Fruit fly (Drosophila melanogaster) S2 (cell line): Measurements from ENCODE around the gene CG3679.

ENCODE experiments used
- CG8478 ChIP-seq: fragments of >200 bp; optimal IDR thresholded peaks from 2 replicates; lab custom pipeline; 2018
- CTCF ChIP-seq, 2 experiments: fragments of >200 bp; optimal IDR thresholded peaks; 2 replicates each; lab custom pipeline; 2018

The CG3679 gene

DNA sequence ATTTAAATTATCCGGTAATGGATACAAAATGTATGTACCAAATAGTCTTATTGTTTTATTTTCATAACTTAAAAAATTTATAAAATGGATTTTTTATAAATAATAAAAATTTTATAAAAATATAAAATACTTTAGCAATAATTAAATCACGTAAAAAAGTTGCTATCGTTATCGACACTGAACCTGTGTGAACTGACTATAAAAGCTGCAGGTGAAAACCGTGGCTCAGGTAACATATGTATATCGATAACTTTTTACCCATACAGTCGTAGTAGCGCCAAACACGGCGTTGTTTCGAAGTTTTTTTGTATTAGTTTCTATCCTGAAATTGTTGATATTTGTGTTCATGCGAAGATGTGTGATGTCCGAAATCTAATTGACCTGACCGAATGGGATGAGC lies at the start of gene CG3679:
Gene CG3679 (plus strand): TSS at position 235 of the 400 bp plus-strand sequence.
- no peak for TF ChIP-seq CG8478 (lab: Kevin White, UChicago)
- no peak for TF ChIP-seq CTCF (optimal IDR thresholded peaks at IDR 0.05; lab: Kevin White, UChicago)

DNA sequence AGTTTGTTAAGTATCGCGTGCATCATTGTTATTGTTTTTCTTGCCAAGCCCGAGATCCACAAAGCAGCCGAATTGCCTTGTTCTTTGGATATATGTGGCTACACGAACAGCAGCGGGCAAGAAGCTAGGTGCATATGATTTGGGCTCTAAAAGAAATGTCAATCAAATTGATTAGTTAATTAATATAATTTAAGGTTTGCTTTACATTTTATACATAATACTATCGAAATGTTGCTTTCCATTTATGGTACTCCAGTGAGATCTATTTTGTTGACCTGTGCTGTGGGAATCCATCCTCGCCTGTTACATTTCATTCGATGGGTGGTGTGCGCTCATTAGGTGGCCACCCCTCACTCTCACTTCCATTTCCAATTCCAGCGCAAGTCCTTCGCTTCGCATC lies 40.3 kb upstream of the CG3679 start:
- TF ChIP-seq CG8478 (lab: Kevin White, UChicago): no peak
- TF ChIP-seq CTCF (optimal IDR thresholded peaks at IDR 0.05; lab: Kevin White, UChicago): no peak

DNA sequence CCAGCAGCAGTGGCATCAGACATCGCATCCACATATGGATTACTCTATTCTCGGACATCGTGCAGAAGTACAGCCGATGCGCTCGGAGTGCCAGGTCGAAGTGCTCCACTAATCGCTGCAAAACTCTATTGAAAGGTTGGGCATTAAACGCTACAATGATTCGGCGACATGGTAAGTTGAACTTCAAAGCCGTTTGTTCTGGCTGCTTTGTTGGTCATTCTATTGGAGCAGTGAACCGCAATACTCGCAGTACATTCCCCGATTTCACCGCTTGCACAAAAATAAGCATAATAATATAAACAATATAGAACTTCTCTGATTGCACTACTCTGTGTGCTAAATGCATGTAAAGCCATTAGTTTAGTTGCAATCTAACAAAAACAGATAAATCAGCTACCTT lies 37.2 kb upstream of the CG3679 start, which contains the start of gene CG12507:
Gene CG12507 (minus strand): TSS at position 101 of the 400 bp plus-strand sequence.
- TF ChIP-seq CTCF (optimal IDR thresholded peaks at IDR 0.05; lab: Kevin White, UChicago): no peak
- no peak for TF ChIP-seq CG8478 (lab: Kevin White, UChicago)

DNA sequence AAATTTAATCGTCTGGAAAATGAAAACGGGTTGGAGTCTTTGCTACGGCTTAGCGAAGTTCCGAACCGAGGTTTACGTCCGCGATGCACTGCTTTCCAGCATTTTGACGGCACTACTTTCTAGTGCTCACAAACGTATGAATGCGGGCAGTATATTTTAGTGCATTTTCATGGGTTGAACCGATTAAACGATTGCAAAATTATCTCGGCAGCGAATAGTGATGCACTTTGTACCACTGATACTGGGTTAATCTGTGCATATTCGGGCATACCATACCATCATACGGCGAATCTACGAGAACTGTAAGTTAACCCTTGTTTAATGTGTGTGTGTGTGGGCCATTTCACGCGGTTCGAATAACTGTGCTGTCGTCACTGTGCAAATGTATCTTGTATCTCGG lies 32.9 kb upstream of the CG3679 start, which contains the start of gene Mfe2:
Gene Mfe2 (plus strand): TSS at position 157 of the 400 bp plus-strand sequence.
- no peak for TF ChIP-seq CG8478 (lab: Kevin White, UChicago)
- peak; percentile 71 to 77 for TF ChIP-seq CTCF (optimal IDR thresholded peaks at IDR 0.05; lab: Kevin White, UChicago)

DNA sequence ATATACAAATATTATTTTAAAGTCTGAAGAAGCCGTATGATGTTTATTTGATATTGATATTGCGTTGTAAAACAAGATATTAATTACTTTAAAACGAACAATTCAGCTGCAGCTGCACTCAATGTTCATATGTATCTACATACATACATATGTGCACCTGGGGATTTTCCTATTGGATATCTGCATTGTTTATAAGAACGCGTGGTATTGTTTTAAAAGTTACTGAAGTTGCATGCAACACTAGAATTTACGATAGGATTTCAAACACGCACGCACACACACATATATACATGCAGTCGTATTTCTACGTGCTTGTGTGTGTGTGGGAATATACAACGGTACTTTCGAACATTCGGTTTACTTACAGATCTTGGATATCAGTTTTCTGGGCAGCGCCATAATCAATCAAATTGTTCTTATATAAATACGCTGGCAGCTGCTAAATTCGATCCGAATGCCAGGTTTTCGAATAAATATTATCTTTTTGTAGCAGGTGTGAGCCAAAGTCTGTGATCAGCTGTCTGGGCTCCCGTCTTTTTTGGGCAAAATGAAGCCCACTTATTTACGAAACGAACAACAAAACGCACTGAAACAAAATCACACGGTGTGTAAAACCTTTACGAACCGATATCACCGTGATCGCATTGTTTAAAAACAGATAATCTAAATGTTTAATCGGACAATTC lies 28.4 kb upstream of the CG3679 start:
- no peak for TF ChIP-seq CTCF (optimal IDR thresholded peaks at IDR 0.05; lab: Kevin White, UChicago)
- TF ChIP-seq CG8478 (lab: Kevin White, UChicago): no peak

DNA sequence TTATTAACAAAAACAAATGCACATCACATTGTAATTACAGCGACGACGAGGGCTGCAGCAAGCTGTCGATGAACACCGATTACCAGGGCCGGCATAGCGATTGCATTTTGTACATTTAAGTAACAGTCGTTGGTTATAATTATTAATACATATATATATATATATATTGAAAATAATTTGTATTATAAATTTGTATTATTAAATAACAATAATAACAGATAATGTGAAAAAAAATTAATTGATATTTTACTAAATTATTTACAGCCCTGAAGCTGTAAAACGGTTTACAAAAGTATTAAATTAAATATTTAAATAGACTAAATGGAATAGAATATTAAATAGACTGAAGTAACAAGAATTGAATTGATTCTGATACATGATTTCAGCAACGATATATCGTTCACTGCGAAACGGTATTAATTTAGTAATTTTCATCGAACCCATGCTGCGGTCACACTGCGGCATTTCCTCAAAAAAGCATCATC lies 27.8 kb upstream of the CG3679 start, which contains the start of the genes kat80 and Prosalpha4:
Gene kat80 (minus strand): TSS at position 327 of the 485 bp plus-strand sequence.
Gene Prosalpha4 (plus strand): TSS at position 417 of the 485 bp plus-strand sequence.
- no peak for TF ChIP-seq CTCF (optimal IDR thresholded peaks at IDR 0.05; lab: Kevin White, UChicago)
- TF ChIP-seq CG8478 (lab: Kevin White, UChicago): no peak

DNA sequence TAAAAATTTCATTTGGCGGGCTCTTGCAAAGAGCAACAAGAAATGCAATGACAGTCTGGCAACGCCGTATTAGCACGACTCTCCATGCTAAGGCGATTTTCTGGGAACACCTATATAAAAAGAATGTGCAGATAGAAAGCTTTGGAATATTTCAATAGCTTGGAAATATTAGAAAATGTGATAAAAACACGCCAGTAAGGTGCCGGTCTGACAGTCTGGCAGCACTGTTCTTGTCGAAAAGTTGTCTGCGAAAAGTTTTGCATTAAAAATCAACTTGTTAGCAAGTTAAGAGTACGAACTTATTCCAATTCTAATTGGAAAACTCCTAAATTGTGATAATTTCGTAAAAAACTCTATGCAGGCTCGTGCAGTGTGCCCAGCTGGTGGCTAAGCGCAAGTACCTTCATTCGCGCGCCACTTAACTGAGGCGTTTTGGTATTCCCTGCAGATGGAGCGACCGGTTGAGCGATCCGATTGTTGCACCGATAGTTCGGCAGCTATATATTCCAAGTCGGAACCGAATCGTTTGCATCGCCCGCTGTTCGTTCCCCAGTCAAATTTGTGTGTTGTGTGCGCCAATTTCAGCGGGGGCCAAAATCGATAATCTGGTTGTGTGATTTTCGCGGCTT lies 25.7 kb upstream of the CG3679 start, which contains the start of gene eas:
Gene eas (plus strand): TSS at position 451 of the 629 bp plus-strand sequence.
- TF ChIP-seq CG8478 (lab: Kevin White, UChicago) (no peak), CTCF (optimal IDR thresholded peaks at IDR 0.05; lab: Kevin White, UChicago) (peak; percentile 20 to 36)

DNA sequence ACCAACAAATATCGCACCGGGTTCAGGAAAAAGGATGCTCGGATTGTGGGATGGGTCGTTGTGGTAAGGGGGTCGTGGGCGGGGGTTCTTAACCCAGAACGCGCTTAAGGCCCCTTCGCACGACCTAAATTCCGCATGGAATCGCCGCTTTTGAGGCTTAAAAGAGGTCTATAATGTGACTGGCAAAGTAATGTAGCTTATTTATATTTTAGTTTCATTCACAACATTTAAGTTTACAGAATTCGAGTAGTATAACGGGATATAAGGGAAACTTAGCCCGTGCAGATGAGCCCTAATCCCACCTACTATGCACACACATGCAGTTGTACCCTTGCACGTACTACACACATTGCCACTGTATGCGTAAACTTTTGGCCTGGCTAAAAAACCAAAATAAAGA lies 24.9 kb upstream of the CG3679 start:
- TF ChIP-seq CG8478 (lab: Kevin White, UChicago) (no peak), CTCF (optimal IDR thresholded peaks at IDR 0.05; lab: Kevin White, UChicago) (no peak)

DNA sequence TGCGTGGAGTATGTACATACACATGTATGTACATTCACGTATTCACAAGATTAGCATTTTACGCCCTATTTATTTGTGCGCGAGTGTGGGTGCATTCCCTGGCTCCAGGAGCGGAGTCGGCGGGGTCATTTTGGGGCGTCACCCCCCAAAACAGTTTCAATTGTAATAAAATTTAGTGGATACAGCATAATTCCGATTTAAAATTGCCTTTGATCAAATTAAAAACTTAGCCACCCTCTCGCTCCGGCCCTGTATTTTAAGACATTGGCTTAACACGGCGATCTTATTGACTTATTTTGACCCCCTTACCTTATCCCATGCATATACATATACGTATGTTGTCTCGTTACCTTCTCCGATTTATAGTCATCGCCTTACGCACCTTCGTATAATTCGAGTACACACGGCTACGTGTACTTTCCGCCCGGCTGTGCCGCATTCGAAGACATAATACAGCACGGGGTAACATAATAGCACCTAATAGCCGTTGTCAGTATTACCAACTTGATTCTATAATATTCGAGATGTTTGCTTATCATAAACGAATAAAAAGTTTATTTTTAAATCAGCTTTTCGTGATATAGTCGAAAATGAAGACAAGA lies 24.2 kb upstream of the CG3679 start:
- TF ChIP-seq CG8478 (lab: Kevin White, UChicago) (no peak), CTCF (optimal IDR thresholded peaks at IDR 0.05; lab: Kevin White, UChicago) (no peak)

DNA sequence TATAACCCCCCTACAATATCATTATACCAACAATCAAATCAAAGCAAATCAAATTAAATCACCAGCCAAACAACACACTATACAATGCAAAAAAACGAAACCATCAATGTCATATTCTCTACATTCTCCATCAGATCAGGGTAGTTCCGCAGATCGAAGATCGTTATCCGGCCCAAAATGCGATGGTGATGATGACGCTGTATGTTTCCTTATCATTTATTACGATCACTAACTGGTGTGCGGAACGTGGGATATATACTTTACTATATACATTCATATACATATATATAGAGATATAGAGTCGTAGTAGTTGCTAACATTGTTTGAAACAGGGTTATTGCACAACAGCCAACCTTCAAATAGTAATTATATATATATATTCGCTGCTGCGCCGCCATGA lies 22.4 kb upstream of the CG3679 start:
- no peak for TF ChIP-seq CTCF (optimal IDR thresholded peaks at IDR 0.05; lab: Kevin White, UChicago)
- no peak for TF ChIP-seq CG8478 (lab: Kevin White, UChicago)

DNA sequence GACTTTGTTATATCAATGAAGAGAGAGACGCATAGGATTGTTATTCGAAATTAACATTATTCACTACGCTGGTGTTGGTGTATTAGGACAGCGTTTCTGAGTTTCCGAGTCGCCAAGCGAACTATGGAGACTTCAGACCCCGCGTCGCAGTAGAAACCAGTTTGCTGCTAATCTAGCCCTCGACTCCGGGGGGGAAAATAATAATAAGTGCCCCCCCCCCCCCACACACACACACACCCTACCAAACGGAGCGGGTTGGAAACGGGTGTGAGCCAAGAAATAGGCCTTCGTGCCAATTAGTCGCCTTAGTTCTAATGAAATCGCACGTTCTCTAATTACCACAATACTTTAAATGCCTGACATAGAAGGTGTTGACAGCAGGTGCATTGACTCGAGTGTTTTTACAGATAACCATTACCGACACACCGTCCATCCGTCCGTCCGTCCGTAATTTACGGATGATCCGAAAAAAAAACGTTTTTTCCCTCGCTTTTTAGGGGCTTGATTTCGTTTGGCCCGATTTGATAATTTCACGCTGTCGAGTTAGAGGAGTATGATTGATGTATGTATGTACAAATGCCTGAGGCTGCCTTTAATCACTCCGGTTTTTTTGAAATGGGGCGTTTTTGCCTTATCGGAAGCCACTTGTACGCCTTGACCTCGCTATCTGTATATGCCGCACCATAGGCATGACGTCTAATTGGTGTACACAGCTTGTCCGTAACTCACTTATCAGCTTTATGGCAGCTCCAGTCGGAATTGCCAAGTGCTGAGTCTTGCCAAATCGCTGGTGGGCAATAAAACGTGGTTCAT lies 21.7 kb upstream of the CG3679 start:
- TF ChIP-seq CTCF (optimal IDR thresholded peaks at IDR 0.05; lab: Kevin White, UChicago) (no peak), CG8478 (lab: Kevin White, UChicago) (no peak)

DNA sequence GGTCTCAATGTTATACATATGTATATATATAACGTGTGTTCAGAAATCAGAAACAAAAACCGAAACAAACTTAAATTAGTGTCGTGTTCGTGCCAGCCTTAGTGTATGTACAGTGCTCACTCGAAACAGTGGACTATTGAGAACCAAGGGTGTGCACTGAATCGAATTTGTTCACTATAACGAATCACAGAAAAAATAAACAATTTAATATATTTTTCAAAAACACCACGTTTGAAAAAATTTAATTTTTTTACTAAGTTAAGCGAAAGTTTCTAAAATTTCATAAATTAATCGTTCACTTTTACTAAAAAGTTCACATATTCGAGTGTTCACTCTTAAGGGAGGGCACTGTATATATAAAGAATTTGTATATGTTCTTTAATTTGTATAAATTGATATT lies 18.5 kb upstream of the CG3679 start:
- TF ChIP-seq CG8478 (lab: Kevin White, UChicago) (no peak), CTCF (optimal IDR thresholded peaks at IDR 0.05; lab: Kevin White, UChicago) (no peak)

DNA sequence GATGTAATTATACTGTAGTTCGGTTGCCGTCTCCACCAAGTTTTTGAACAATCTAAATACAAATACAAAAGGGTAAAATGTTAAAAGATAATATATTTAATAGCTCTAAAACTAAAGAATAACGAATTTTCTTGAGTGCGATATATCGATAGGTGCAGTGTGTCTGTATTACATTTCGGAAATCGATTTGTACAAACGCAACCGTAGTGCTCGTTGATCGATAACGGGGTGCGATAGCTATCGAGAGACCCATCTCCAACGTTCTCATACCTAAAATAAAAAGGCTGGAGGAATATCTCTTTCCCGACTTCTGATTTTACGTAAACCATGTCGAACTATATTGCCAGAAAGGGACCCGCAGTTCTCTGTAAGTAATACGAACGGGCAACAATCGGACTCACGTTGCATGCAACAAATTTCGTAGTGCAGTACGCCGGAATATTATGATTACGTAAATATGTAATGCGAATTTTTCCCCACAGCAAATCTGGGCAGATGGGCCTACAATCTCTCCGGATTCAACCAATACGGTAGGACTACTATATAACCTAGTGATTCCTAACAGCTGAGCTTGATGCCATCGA lies 17.5 kb upstream of the CG3679 start, which contains the start of gene UQCR-14:
Gene UQCR-14 (plus strand): TSS at position 206 of the 584 bp plus-strand sequence.
- TF ChIP-seq CG8478 (lab: Kevin White, UChicago) (no peak), CTCF (optimal IDR thresholded peaks at IDR 0.05; lab: Kevin White, UChicago) (peak in 1 of 2 experiments; percentile 7)
